Worm (Caenorhabditis elegans) whole organism, L4/young adult: ENCODE measurements around the gene ubc-21.

Experiments
- W03F9.2 ChIP-seq: fragments of 150-350 bp; optimal IDR thresholded peaks from 2 replicates; lab custom pipeline; 2014; ENCODE audit warnings: missing biosample characterization, missing genetic modification characterization
- dao-5 ChIP-seq: sonication (generic microtip); optimal IDR thresholded peaks from 2 replicates; lab custom pipeline; 2016; ENCODE audit warnings: missing genotype, missing genetic modification characterization, moderate library complexity, missing compliant biosample characterization
- him-1 ChIP-seq: sonication (generic microtip); optimal IDR thresholded peaks from 2 replicates; lab custom pipeline; 2016; ENCODE audit warnings: missing genotype, missing genetic modification reagents, missing genetic modification characterization, missing compliant biosample characterization

DNA sequence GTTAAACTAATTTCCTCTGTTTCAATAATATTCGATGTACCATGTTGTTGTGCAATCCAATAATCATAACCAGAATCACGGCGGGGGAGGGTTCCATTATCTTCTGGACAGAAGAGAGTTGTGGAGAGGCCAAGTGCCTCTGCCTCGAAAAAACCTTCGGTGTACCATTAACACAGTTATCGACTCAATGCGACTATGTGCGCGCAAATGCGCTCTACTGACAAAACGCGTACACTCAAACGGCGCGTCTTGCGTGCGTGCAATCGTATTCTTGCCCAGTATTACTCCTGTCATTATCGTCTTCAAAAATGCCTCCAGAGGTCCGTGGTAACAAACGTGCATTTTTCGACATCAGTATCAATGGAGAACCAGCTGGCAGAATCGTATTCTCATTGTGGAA, 41.7 kb downstream of the ubc-21 start, which contains the start of gene cyn-8:
- TF ChIP-seq him-1 (no peak), dao-5 (tag; lab: Kevin White, UChicago) (no peak), W03F9.2 (tag; lab: Kevin White, UChicago) (no peak)
